Worm (Caenorhabditis elegans) whole organism, late embryonic: Measurements from ENCODE around the gene Y49F6B.8.

Source experiments
- F13H6.1 ChIP-seq: sonication (generic microtip); optimal IDR thresholded peaks from 2 replicates; lab custom pipeline; 2016; ENCODE audit warnings: missing genetic modification characterization, missing compliant biosample characterization
- ahr-1 ChIP-seq: sonication (generic microtip); optimal IDR thresholded peaks from 2 replicates; lab custom pipeline; 2016; ENCODE audit warnings: missing genetic modification characterization, missing compliant biosample characterization
- ceh-19 ChIP-seq: fragments of 200-800 bp; sonication (Bioruptor generic); optimal IDR thresholded peaks from 2 replicates; lab custom pipeline; 2018; ENCODE audit warnings: mild to moderate bottlenecking, missing genetic modification characterization, missing compliant biosample characterization
- ceh-6 ChIP-seq: fragments of 200-800 bp; sonication (Bioruptor generic); optimal IDR thresholded peaks from 2 replicates; lab custom pipeline; 2018; ENCODE audit warnings: mild to moderate bottlenecking, missing genetic modification characterization, missing compliant biosample characterization
- fax-1 ChIP-seq: sonication (generic microtip); optimal IDR thresholded peaks from 2 replicates; lab custom pipeline; 2016; ENCODE audit warnings: missing genotype, missing genetic modification characterization, missing compliant biosample characterization
- lin-11 ChIP-seq: fragments of 200-800 bp; sonication (Bioruptor generic); optimal IDR thresholded peaks from 2 replicates; lab custom pipeline; 2018; ENCODE audit warnings: mild to moderate bottlenecking, missing genetic modification characterization, missing compliant biosample characterization
- odd-2 ChIP-seq: sonication (generic microtip); optimal IDR thresholded peaks from 2 replicates; lab custom pipeline; 2017; ENCODE audit warnings: antibody characterized with exemption, mild to moderate bottlenecking, missing genetic modification characterization, missing compliant biosample characterization
- pag-3 ChIP-seq: sonication (generic microtip); optimal IDR thresholded peaks from 2 replicates; lab custom pipeline; 2016; ENCODE audit warnings: missing compliant biosample characterization, missing genetic modification characterization, borderline replicate concordance
- pat-9 ChIP-seq: fragments of 200-800 bp; sonication (Bioruptor generic); optimal IDR thresholded peaks from 2 replicates; lab custom pipeline; 2018; ENCODE audit warnings: mild to moderate bottlenecking, missing genetic modification characterization, moderate library complexity, missing compliant biosample characterization
- tbx-2 ChIP-seq: sonication (generic microtip); optimal IDR thresholded peaks from 2 replicates; lab custom pipeline; 2016; ENCODE audit warnings: missing genetic modification characterization, missing compliant biosample characterization
- unc-86 ChIP-seq: sonication (generic microtip); optimal IDR thresholded peaks from 2 replicates; lab custom pipeline; 2016; ENCODE audit warnings: missing genetic modification characterization, missing compliant biosample characterization

DNA sequence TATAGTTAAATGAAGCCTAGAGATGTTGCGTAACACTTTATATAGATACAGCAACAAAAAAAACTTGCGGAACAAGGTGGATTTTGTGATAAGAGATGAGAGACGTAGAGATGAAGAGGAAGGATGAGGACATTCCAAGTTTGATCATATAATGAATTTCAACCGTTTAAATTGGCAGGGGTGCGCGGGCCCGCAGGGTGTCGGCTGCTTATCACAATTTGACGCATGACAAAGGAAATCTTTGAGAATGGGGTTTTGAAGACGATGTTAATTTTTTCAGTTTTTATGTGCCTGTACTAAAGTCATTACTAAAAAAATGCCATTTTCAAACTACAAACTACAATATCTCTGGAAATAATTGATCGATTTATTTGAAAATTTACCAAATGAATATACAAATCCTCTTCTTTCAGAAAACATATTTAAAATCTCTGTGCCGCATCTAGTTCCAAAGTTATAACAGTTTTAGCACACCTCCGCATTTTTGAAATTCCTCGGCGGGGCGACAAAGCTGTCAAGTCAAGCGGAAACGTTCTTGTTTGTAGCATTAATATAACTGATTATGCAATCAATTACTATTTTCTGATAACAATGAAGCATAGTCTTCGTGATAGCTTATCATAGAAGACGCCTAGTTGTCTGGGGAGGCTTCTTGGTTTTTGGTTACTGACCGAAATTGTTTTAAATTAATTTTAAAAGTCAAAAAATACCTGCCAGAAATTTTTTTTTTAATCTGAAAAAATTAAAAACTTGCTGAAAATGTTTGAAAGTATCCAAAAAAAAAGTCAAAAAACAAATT, 41.4 kb downstream of the Y49F6B.8 start:
- TF ChIP-seq ceh-6 (no peak), F13H6.1 (tag; lab: Kevin White, UChicago) (no peak), tbx-2 (tag; lab: Kevin White, UChicago) (no peak), pag-3 (tag; lab: Kevin White, UChicago) (no peak), lin-11 (tag; lab: Kevin White, UChicago) (no peak), fax-1 (tag; lab: Kevin White, UChicago) (no peak), unc-86 (tag; lab: Kevin White, UChicago) (no peak), odd-2 (tag; lab: Kevin White, UChicago) (no peak), ceh-19 (GFP tag; lab: Kevin White, UChicago) (no peak), pat-9 (tag; lab: Kevin White, UChicago) (no peak), ahr-1 (tag; lab: Kevin White, UChicago) (no peak)
